Worm (Caenorhabditis elegans) whole organism, L2 larva: ENCODE measurements around the gene imp-2.
"Not testable (repeated sequence)": the region's sequence is repeated elsewhere in the genome, so short reads cannot be mapped to it uniquely, and the experiment has no call there.

ENCODE experiments used
- C34F6.9 ChIP-seq: fragments of 150-350 bp; optimal IDR thresholded peaks from 2 replicates; lab custom pipeline; 2014; ENCODE audit warnings: missing biosample characterization, missing genetic modification characterization
- F13H6.1 ChIP-seq: sonication (generic microtip); optimal IDR thresholded peaks from 2 replicates; lab custom pipeline; 2016; ENCODE audit warnings: missing genetic modification characterization, missing compliant biosample characterization
- R02D3.7 ChIP-seq: fragments of 150-350 bp; optimal IDR thresholded peaks from 2 replicates; lab custom pipeline; 2014; ENCODE audit warnings: missing biosample characterization, missing genetic modification characterization
- Y55F3AM.14 ChIP-seq: fragments of 200-800 bp; sonication (Bioruptor generic); optimal IDR thresholded peaks from 2 replicates; lab custom pipeline; 2018; ENCODE audit warnings: mild to moderate bottlenecking, missing genetic modification characterization, missing compliant biosample characterization
- ZK546.5 ChIP-seq: sonication (generic microtip); optimal IDR thresholded peaks from 2 replicates; lab custom pipeline; 2017; ENCODE audit warnings: missing biosample characterization, missing genetic modification characterization
- alr-1 ChIP-seq: fragments of 150-350 bp; optimal IDR thresholded peaks from 2 replicates; lab custom pipeline; 2014; ENCODE audit warnings: missing biosample characterization, missing genetic modification characterization
- aly-2 ChIP-seq: fragments of 150-350 bp; optimal IDR thresholded peaks from 2 replicates; lab custom pipeline; 2014; ENCODE audit warnings: missing biosample characterization, missing genetic modification characterization
- ama-1 ChIP-seq: fragments of 150-350 bp; optimal IDR thresholded peaks from 2 replicates; lab custom pipeline; 2018; ENCODE audit warnings: inconsistent platforms
- blmp-1 ChIP-seq: sonication (generic microtip); optimal IDR thresholded peaks from 2 replicates; lab custom pipeline; 2017; ENCODE audit warnings: missing genetic modification characterization, mild to moderate bottlenecking, missing compliant biosample characterization, antibody characterized with exemption, moderate library complexity; ENCODE audit not compliant: insufficient read depth
- ceh-16 ChIP-seq: fragments of 150-350 bp; optimal IDR thresholded peaks from 2 replicates; lab custom pipeline; 2014; ENCODE audit warnings: missing biosample characterization, missing genetic modification characterization
- ceh-82 ChIP-seq: fragments of 150-350 bp; optimal IDR thresholded peaks from 2 replicates; lab custom pipeline; 2014; ENCODE audit warnings: missing biosample characterization, missing genetic modification characterization
- crh-2 ChIP-seq: sonication (generic microtip); optimal IDR thresholded peaks from 2 replicates; lab custom pipeline; 2017; ENCODE audit warnings: missing biosample characterization, missing genetic modification characterization
- dmd-4 ChIP-seq: sonication (generic microtip); optimal IDR thresholded peaks from 2 replicates; lab custom pipeline; 2017; ENCODE audit warnings: missing biosample characterization, missing genetic modification characterization
- egl-27 ChIP-seq: sonication (generic microtip); optimal IDR thresholded peaks from 3 replicates; lab custom pipeline; 2017; ENCODE audit warnings: missing biosample characterization, missing genetic modification reagents, missing genetic modification characterization
- elt-3 ChIP-seq: sonication (generic microtip); optimal IDR thresholded peaks from 2 replicates; lab custom pipeline; 2017; ENCODE audit warnings: missing biosample characterization, missing genetic modification characterization
- gmeb-1 ChIP-seq: fragments of 150-350 bp; optimal IDR thresholded peaks from 2 replicates; lab custom pipeline; 2014; ENCODE audit warnings: missing biosample characterization, missing genetic modification characterization
- lin-13 ChIP-seq: fragments of 150-350 bp; optimal IDR thresholded peaks from 2 replicates; lab custom pipeline; 2014; ENCODE audit warnings: missing biosample characterization, missing genetic modification reagents, missing genetic modification characterization
- lin-39 ChIP-seq: fragments of 150-350 bp; optimal IDR thresholded peaks from 2 replicates; lab custom pipeline; 2014; ENCODE audit warnings: missing biosample characterization, missing genetic modification reagents, missing genetic modification characterization
- lsy-2 ChIP-seq, 2 experiments: fragments of 150-350 bp in 1 of 2; sonication (generic microtip) in 1 of 2; optimal IDR thresholded peaks; 2 replicates each; lab custom pipeline; 2014 to 2017; ENCODE audit warnings: missing biosample characterization in 2 of 2, missing genetic modification characterization in 2 of 2
- mbf-1 ChIP-seq: sonication (generic microtip); optimal IDR thresholded peaks from 2 replicates; lab custom pipeline; 2017; ENCODE audit warnings: missing biosample characterization, missing genetic modification characterization
- mdl-1 ChIP-seq, 2 experiments: fragments of 150-350 bp in 1 of 2; sonication (generic microtip) in 1 of 2; optimal IDR thresholded peaks; 2 replicates each; lab custom pipeline; 2017; ENCODE audit warnings: missing biosample characterization in 2 of 2, missing genetic modification characterization in 2 of 2
- nhr-10 ChIP-seq: sonication (generic microtip); optimal IDR thresholded peaks from 2 replicates; lab custom pipeline; 2017; ENCODE audit warnings: missing biosample characterization, missing genetic modification characterization
- nhr-129 ChIP-seq: fragments of 150-350 bp; optimal IDR thresholded peaks from 2 replicates; lab custom pipeline; 2014; ENCODE audit warnings: missing biosample characterization, missing genetic modification characterization
- nhr-23 ChIP-seq: fragments of 150-350 bp; optimal IDR thresholded peaks from 2 replicates; lab custom pipeline; 2014; ENCODE audit warnings: missing biosample characterization, missing genetic modification reagents, missing genetic modification characterization
- nhr-237 ChIP-seq: fragments of 150-350 bp; optimal IDR thresholded peaks from 2 replicates; lab custom pipeline; 2014; ENCODE audit warnings: missing biosample characterization, missing genetic modification characterization
- nhr-25 ChIP-seq: fragments of 150-350 bp; sonication (generic microtip); optimal IDR thresholded peaks from 3 replicates; lab custom pipeline; 2014; ENCODE audit warnings: missing biosample characterization, missing genetic modification characterization
- nhr-6 ChIP-seq: fragments of 150-350 bp; optimal IDR thresholded peaks from 2 replicates; lab custom pipeline; 2014; ENCODE audit warnings: missing biosample characterization, missing genetic modification characterization
- nhr-77 ChIP-seq: fragments of 150-350 bp; optimal IDR thresholded peaks from 2 replicates; lab custom pipeline; 2014; ENCODE audit warnings: missing biosample characterization, missing genetic modification characterization
- peb-1 ChIP-seq: fragments of 150-350 bp; optimal IDR thresholded peaks from 2 replicates; lab custom pipeline; 2014; ENCODE audit warnings: missing biosample characterization, missing genetic modification characterization
- sem-4 ChIP-seq: fragments of 150-350 bp; optimal IDR thresholded peaks from 2 replicates; lab custom pipeline; 2014; ENCODE audit warnings: missing biosample characterization, missing genetic modification reagents, missing genetic modification characterization
- skn-1 ChIP-seq: sonication (generic microtip); optimal IDR thresholded peaks from 2 replicates; lab custom pipeline; 2017; ENCODE audit warnings: missing biosample characterization, missing genetic modification characterization
- sma-3 ChIP-seq: sonication (generic microtip); optimal IDR thresholded peaks from 2 replicates; lab custom pipeline; 2016; ENCODE audit warnings: missing genetic modification reagents, missing genetic modification characterization, missing compliant biosample characterization
- sma-9 ChIP-seq, 2 experiments: fragments of 150-350 bp in 1 of 2; sonication (generic microtip) in 1 of 2; optimal IDR thresholded peaks; 2 replicates each; lab custom pipeline; 2014 to 2016; ENCODE audit warnings: missing genetic modification characterization in 2 of 2, mild to moderate bottlenecking in 1 of 2, missing biosample characterization in 1 of 2, missing compliant biosample characterization in 1 of 2, missing genetic modification reagents in 1 of 2, moderate library complexity in 1 of 2
- snpc-4 ChIP-seq: fragments of 150-350 bp; optimal IDR thresholded peaks from 2 replicates; lab custom pipeline; 2014; ENCODE audit warnings: missing biosample characterization, missing genetic modification characterization
- unc-39 ChIP-seq: fragments of 150-350 bp; optimal IDR thresholded peaks from 2 replicates; lab custom pipeline; 2014; ENCODE audit warnings: missing biosample characterization, missing genetic modification characterization
- unc-55 ChIP-seq: fragments of 150-350 bp; sonication (generic microtip); optimal IDR thresholded peaks from 3 replicates; lab custom pipeline; 2014; ENCODE audit warnings: missing biosample characterization, missing genetic modification reagents, missing genetic modification characterization
- unc-62 ChIP-seq: fragments of 150-350 bp; optimal IDR thresholded peaks from 2 replicates; lab custom pipeline; 2014; ENCODE audit warnings: missing biosample characterization, missing genetic modification reagents, missing genetic modification characterization
- zag-1 ChIP-seq: fragments of 150-350 bp; optimal IDR thresholded peaks from 2 replicates; lab custom pipeline; 2014; ENCODE audit warnings: missing biosample characterization, missing genetic modification characterization
- ztf-1 ChIP-seq: fragments of 200-800 bp; sonication (Bioruptor generic); conservative IDR thresholded peaks from 2 replicates; pipeline ENCODE4 v1.3.6; 2022; ENCODE audit warnings: missing genetic modification characterization, missing compliant biosample characterization
- ztf-11 ChIP-seq: sonication (generic microtip); optimal IDR thresholded peaks from 2 replicates; lab custom pipeline; 2017; ENCODE audit warnings: missing biosample characterization, missing genetic modification characterization
- ztf-4 ChIP-seq: fragments of 150-350 bp; optimal IDR thresholded peaks from 2 replicates; lab custom pipeline; 2014; ENCODE audit warnings: missing biosample characterization, missing genetic modification characterization

imp-2 gene

ce11 chrIV:11082153-11082552 lies 36.5 kb downstream of the imp-2 start, which contains the start of gene let-70:
Gene let-70, minus strand, starts transcription at chrIV:11082253.
- TF ChIP-seq nhr-129 (tag; lab: Kevin White, UChicago), result peak; percentile 12
- TF ChIP-seq mbf-1 (tag; lab: Kevin White, UChicago), result no peak
- TF ChIP-seq, all 48 proteins: peak for 1

- TF ChIP-seq nhr-129 (tag; lab: Kevin White, UChicago), result peak; percentile 7
- peak; percentile 41 for TF ChIP-seq ztf-4 (tag; lab: Kevin White, UChicago)
- peak; percentile 64 for TF ChIP-seq ama-1 (lab: Kevin White, UChicago)
- peak; percentile 20 for TF ChIP-seq lin-13 (GFP tag; lab: Kevin White, UChicago)
- peak; percentile 18 for TF ChIP-seq nhr-25 (tag; lab: Kevin White, UChicago)
- peak in 1 of 2 experiments; percentile 36 for TF ChIP-seq lsy-2 (tag; optimal IDR thresholded peaks at IDR 0.05; lab: Kevin White, UChicago)
- no peak for TF ChIP-seq egl-27
- TF ChIP-seq nhr-77 (tag; lab: Kevin White, UChicago), result no peak
- TF ChIP-seq Y55F3AM.14 (GFP tag; lab: Kevin White, UChicago), result peak; percentile 21
- TF ChIP-seq ztf-1 (GFP tag; lab: Robert Waterston, UW), result no peak
Measured at ce11 chrIV:11080823-11081285, 37.8 kb downstream of the imp-2 start, which contains the start of gene atg-7. Gene atg-7, minus strand, starts transcription at chrIV:11081055.

- no peak for TF ChIP-seq gmeb-1 (tag; lab: Kevin White, UChicago)
- TF ChIP-seq ceh-82 (tag; lab: Kevin White, UChicago), result no peak
- no peak for TF ChIP-seq lin-39 (tag; lab: Kevin White, UChicago)
- no peak for TF ChIP-seq Y55F3AM.14 (GFP tag; lab: Kevin White, UChicago)
- TF ChIP-seq nhr-77 (tag; lab: Kevin White, UChicago), result no peak
- no peak for TF ChIP-seq dmd-4
- no peak for TF ChIP-seq R02D3.7 (tag; lab: Kevin White, UChicago)
- TF ChIP-seq nhr-25 (tag; lab: Kevin White, UChicago), result no peak
- no peak for TF ChIP-seq peb-1
- TF ChIP-seq alr-1 (tag; lab: Kevin White, UChicago), result no peak
- TF ChIP-seq nhr-6 (tag; lab: Kevin White, UChicago), result no peak
- no peak for TF ChIP-seq sma-3 (GFP tag; lab: Kevin White, UChicago)
- no peak for TF ChIP-seq C34F6.9 (tag; lab: Kevin White, UChicago)
- no peak for TF ChIP-seq crh-2
- TF ChIP-seq aly-2 (tag; lab: Kevin White, UChicago), result no peak
- TF ChIP-seq F13H6.1 (tag; lab: Kevin White, UChicago), result no peak
- no peak for TF ChIP-seq elt-3
Measured at ce11 chrIV:11078482-11078881, 40.2 kb downstream of the imp-2 start, which contains the start of gene Y5F2A.4. Gene Y5F2A.4, minus strand, starts transcription at chrIV:11078582.

- TF ChIP-seq sma-9 (GFP tag; optimal IDR thresholded peaks at IDR 0.05; lab: Kevin White, UChicago), result not testable (repeated sequence)
- TF ChIP-seq sma-9 (tag; optimal IDR thresholded peaks at IDR 0.05; lab: Kevin White, UChicago) (peak; percentile 59), nhr-237 (tag; lab: Kevin White, UChicago) (peak; percentile 76)
Measured at ce11 chrIV:11070895-11071294, 47.8 kb downstream of the imp-2 start.

- no peak for TF ChIP-seq skn-1 (tag; lab: Kevin White, UChicago)
- TF ChIP-seq aly-2 (tag; lab: Kevin White, UChicago), result no peak
- no peak for TF ChIP-seq lin-13 (GFP tag; lab: Kevin White, UChicago)
- TF ChIP-seq F13H6.1 (tag; lab: Kevin White, UChicago), result peak; percentile 84
- TF ChIP-seq unc-62 (GFP tag; lab: Kevin White, UChicago), result peak; percentile 79
- TF ChIP-seq ztf-11 (tag; lab: Kevin White, UChicago), result no peak
- no peak for TF ChIP-seq nhr-77 (tag; lab: Kevin White, UChicago)
- no peak for TF ChIP-seq nhr-237 (tag; lab: Kevin White, UChicago)
- no peak for TF ChIP-seq crh-2
- no peak for TF ChIP-seq sem-4
- no peak for TF ChIP-seq ztf-1 (GFP tag; lab: Robert Waterston, UW)
- no peak for TF ChIP-seq peb-1
- TF ChIP-seq dmd-4, result no peak
- no peak for TF ChIP-seq blmp-1 (tag; lab: Kevin White, UChicago)
- TF ChIP-seq nhr-6 (tag; lab: Kevin White, UChicago), result peak; percentile 67
- TF ChIP-seq ZK546.5 (tag; lab: Kevin White, UChicago), result no peak
- no peak for TF ChIP-seq nhr-10
- TF ChIP-seq nhr-129 (tag; lab: Kevin White, UChicago), result peak; percentile 87
- TF ChIP-seq ztf-4 (tag; lab: Kevin White, UChicago), result peak; percentile 62
- peak in 1 of 2 experiments; percentile 77 for TF ChIP-seq lsy-2 (tag; optimal IDR thresholded peaks at IDR 0.05; lab: Kevin White, UChicago)
- TF ChIP-seq unc-55 (GFP tag; lab: Kevin White, UChicago), result no peak
- no peak for TF ChIP-seq zag-1 (tag; lab: Kevin White, UChicago)
- TF ChIP-seq ceh-16 (tag; lab: Kevin White, UChicago), result no peak
- no peak for TF ChIP-seq unc-39
- TF ChIP-seq ama-1 (lab: Kevin White, UChicago), result no peak
- no peak for TF ChIP-seq lin-39 (tag; lab: Kevin White, UChicago)
- no peak for TF ChIP-seq gmeb-1 (tag; lab: Kevin White, UChicago)
- TF ChIP-seq nhr-23 (tag; lab: Kevin White, UChicago), result no peak
- no peak for TF ChIP-seq alr-1 (tag; lab: Kevin White, UChicago)
- TF ChIP-seq mdl-1 (tag; optimal IDR thresholded peaks at IDR 0.05; lab: Kevin White, UChicago), result no peak
- peak; percentile 59 for TF ChIP-seq C34F6.9 (tag; lab: Kevin White, UChicago)
- no peak for TF ChIP-seq snpc-4
- no peak for TF ChIP-seq elt-3
- TF ChIP-seq Y55F3AM.14 (GFP tag; lab: Kevin White, UChicago), result no peak
- TF ChIP-seq mbf-1 (tag; lab: Kevin White, UChicago), result no peak
Measured at ce11 chrIV:11068314-11068713, 50.4 kb downstream of the imp-2 start.
